Fruit fly (Drosophila melanogaster) whole organism, pupa: ENCODE measurements around the gene CG17931.

ENCODE experiments used
- CG10348 ChIP-seq: fragments of 200-800 bp; sonication (Bioruptor generic); IDR thresholded peaks from 2 replicates; pipeline ENCODE4 v1.3.6; 2022; ENCODE audit warnings: missing biosample characterization, missing genetic modification characterization
- CG12605 ChIP-seq: fragments of 200-800 bp; sonication (Bioruptor generic); IDR thresholded peaks from 2 replicates; pipeline ENCODE4 v1.3.6; 2022; ENCODE audit warnings: missing biosample characterization, missing genetic modification characterization
- CG13204 ChIP-seq: fragments of 200-800 bp; sonication (Bioruptor generic); optimal IDR thresholded peaks from 2 replicates; lab custom pipeline; 2018; ENCODE audit warnings: missing biosample characterization, mild to moderate bottlenecking, missing genetic modification characterization, moderate library complexity
- CG14655 ChIP-seq: fragments of 200-800 bp; sonication (Bioruptor generic); optimal IDR thresholded peaks from 3 replicates; lab custom pipeline; 2017; ENCODE audit warnings: mild to moderate bottlenecking, missing biosample characterization, missing genetic modification reagents, missing genetic modification characterization
- CG15710 ChIP-seq: fragments of 200-800 bp; sonication (Bioruptor generic); optimal IDR thresholded peaks from 2 replicates; lab custom pipeline; 2018; ENCODE audit warnings: missing biosample characterization, mild to moderate bottlenecking, missing genetic modification characterization, moderate library complexity
- CG17806 ChIP-seq: fragments of 200-800 bp; sonication (Bioruptor generic); optimal IDR thresholded peaks from 2 replicates; lab custom pipeline; 2018; ENCODE audit warnings: missing biosample characterization, mild to moderate bottlenecking, missing genetic modification characterization, moderate library complexity
- CG32121 ChIP-seq: fragments of 200-800 bp; sonication (Bioruptor generic); IDR thresholded peaks from 2 replicates; pipeline ENCODE4 v1.3.6; 2022; ENCODE audit warnings: missing biosample characterization, missing genetic modification characterization
- CG34367 ChIP-seq: fragments of 200-800 bp; sonication (Bioruptor generic); optimal IDR thresholded peaks from 2 replicates; lab custom pipeline; 2018; ENCODE audit warnings: missing biosample characterization, mild to moderate bottlenecking, missing genetic modification characterization
- CG4496 ChIP-seq: fragments of 200-800 bp; sonication (Bioruptor generic); IDR thresholded peaks from 3 replicates; pipeline ENCODE4 v1.3.6; 2022; ENCODE audit warnings: missing biosample characterization, missing genetic modification characterization
- CG8159 ChIP-seq: fragments of 200-800 bp; sonication (Bioruptor generic); optimal IDR thresholded peaks from 3 replicates; lab custom pipeline; 2018; ENCODE audit warnings: missing biosample characterization, mild to moderate bottlenecking, missing genetic modification characterization, moderate library complexity
- CG8301 ChIP-seq: fragments of 200-800 bp; sonication (Bioruptor generic); optimal IDR thresholded peaks from 2 replicates; lab custom pipeline; 2018; ENCODE audit warnings: missing biosample characterization, mild to moderate bottlenecking, missing genetic modification characterization
- CG9948 ChIP-seq: fragments of 200-800 bp; sonication (Bioruptor generic); optimal IDR thresholded peaks from 2 replicates; lab custom pipeline; 2018; ENCODE audit warnings: missing biosample characterization, mild to moderate bottlenecking, missing genetic modification characterization, moderate library complexity
- D1 ChIP-seq: fragments of 200-800 bp; sonication (Bioruptor generic); optimal IDR thresholded peaks from 2 replicates; lab custom pipeline; 2018; ENCODE audit warnings: missing biosample characterization, mild to moderate bottlenecking, missing genetic modification characterization, moderate library complexity
- EcR ChIP-seq: fragments of 200-800 bp; sonication (Bioruptor generic); optimal IDR thresholded peaks from 3 replicates; lab custom pipeline; 2019; ENCODE audit warnings: missing biosample characterization, missing genetic modification characterization, mild to moderate bottlenecking, moderate library complexity, missing genetic modification reagents
- Ets98B ChIP-seq: fragments of 200-800 bp; sonication (Bioruptor generic); IDR thresholded peaks from 2 replicates; pipeline ENCODE4 v1.3.6; 2022; ENCODE audit warnings: missing biosample characterization, missing genetic modification characterization
- Pif1A ChIP-seq: fragments of 200-800 bp; sonication (Bioruptor generic); optimal IDR thresholded peaks from 3 replicates; lab custom pipeline; 2016; ENCODE audit warnings: missing biosample characterization, missing genetic modification characterization
- Pif1B ChIP-seq: fragments of 200-800 bp; sonication (Bioruptor generic); optimal IDR thresholded peaks from 3 replicates; lab custom pipeline; 2016; ENCODE audit warnings: missing biosample characterization, missing genetic modification characterization
- Snoo ChIP-seq: fragments of 200-800 bp; sonication (Bioruptor generic); optimal IDR thresholded peaks from 3 replicates; lab custom pipeline; 2017; ENCODE audit warnings: missing biosample characterization, mild to moderate bottlenecking, missing genetic modification characterization, inconsistent platforms
- fd96Ca ChIP-seq: fragments of 200-800 bp; sonication (Bioruptor generic); IDR thresholded peaks from 3 replicates; pipeline ENCODE4 v1.3.6; 2022; ENCODE audit warnings: missing biosample characterization, missing genetic modification characterization
- gl ChIP-seq: fragments of 200-800 bp; sonication (Bioruptor generic); optimal IDR thresholded peaks from 2 replicates; lab custom pipeline; 2018; ENCODE audit warnings: missing biosample characterization, mild to moderate bottlenecking, missing genetic modification characterization
- rn ChIP-seq: fragments of 200-800 bp; sonication (Bioruptor generic); IDR thresholded peaks from 2 replicates; pipeline ENCODE4 v1.3.6; 2022; ENCODE audit warnings: missing biosample characterization, missing genetic modification characterization

The CG17931 gene

DNA sequence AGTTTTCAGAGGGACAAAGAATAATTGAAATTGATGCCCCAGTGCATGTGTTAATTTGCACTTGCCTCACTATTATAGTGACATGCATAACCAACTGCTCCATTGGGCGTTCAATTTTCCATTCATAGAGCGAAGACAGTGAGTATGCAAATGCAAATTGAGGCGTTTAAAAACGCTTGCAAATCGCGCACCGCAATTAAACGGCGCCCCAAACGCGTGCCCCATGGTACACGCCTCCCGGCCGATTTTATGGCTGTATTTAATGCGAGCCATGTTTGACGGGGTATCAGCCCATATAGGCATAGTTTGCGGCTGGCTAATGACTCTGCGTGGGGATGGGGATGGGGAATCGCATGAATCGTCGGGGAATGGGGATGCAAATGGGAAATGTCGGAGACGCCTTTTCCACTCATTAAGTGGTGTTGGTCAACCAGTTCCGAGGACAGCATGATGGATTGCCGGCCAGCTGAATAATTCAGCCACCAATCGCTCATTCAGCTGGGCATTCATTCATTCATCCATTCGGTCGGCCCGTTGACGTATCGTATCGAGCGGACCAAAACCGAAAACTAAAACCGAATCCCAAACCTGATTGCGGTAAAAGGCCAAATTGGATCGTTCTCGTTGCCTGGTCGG lies 23.7 kb downstream of the CG17931 start:
- no peak for TF ChIP-seq CG10348 (GFP tag; lab: Robert Waterston, UW)

DNA sequence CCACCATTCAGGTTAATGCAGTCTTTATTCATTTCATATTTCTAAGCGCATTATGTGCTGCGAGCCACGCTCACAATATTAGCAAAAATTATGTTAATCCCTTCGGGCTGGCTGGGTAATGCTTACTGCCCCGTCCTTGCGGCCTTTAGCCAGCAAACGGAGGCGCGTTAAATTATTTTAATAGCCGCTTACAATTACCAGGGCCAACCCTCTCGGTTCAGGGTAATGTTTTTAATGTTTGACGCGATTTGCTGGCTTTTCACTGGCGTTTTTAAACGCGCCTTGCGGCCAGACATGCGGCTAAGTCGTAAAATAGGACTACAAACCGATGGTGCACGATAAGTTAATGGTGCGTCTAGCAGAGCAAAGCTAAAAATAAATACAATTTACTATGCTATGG lies 24.5 kb downstream of the CG17931 start:
- TF ChIP-seq Ets98B (GFP tag; lab: Robert Waterston, UW) (no peak), Snoo (tag; lab: Kevin White, UChicago) (no peak), CG12605 (no peak), CG34367 (tag; lab: Kevin White, UChicago) (no peak), fd96Ca (no peak), CG17806 (no peak)

DNA sequence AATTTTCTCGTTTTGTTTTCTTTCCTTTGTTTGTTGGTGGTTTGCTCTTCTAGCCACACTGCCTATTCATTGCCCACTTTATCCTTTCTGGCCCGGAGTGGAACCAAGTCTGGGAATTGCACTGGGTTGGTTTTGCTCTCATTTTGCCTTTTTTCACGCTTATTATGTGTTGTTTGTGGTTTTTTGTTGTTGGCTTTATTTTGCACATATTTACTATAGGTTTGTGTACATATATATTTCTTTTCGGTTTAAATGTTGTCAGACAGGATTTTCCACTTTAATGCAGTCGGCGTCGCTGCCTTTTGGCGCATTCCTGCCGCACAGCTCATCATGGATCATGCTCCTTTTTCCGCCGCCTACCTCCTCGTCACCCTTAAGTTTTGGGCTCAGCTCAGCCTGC lies 24.9 kb downstream of the CG17931 start:
- TF ChIP-seq CG14655 (GFP tag; lab: Kevin White, UChicago) (no peak), Pif1B (GFP tag; lab: Kevin White, UChicago) (no peak), CG13204 (GFP tag; lab: Kevin White, UChicago) (peak; percentile 57), CG9948 (tag; lab: Kevin White, UChicago) (peak; percentile 12), CG17806 (peak; percentile 21), CG15710 (tag; lab: Kevin White, UChicago) (peak; percentile 36), Pif1A (no peak), Snoo (tag; lab: Kevin White, UChicago) (no peak), CG8159 (peak; percentile 24), gl (tag; lab: Kevin White, UChicago) (peak; percentile 75), CG34367 (tag; lab: Kevin White, UChicago) (peak; percentile 15), EcR (peak; percentile 63)
- TF ChIP-seq, all 21 proteins: peak for 8

DNA sequence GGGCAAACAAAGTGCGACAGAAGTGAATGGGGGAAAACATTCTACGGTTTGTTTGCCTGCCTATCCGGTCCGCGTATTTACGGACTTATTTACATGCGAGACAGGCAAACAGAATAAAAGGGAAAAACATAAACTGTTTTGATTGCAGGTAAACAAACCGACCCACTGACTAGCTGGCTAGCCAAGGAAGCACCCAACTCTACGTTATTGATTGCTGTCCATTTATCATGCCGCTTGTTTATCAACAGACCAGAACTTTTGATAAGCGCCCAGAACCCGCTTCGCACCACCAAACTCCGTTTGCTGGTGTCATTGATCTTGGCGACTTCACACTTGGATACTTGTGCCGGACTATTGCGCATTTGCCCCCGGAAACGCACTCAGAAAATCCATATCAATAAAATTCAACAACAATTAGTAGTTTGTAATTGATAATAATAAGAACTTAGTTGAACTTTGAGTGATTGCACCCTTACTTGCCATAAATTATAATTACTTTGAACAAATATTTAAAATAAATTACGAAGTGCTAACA lies 27.4 kb downstream of the CG17931 start:
- TF ChIP-seq fd96Ca = no peak
- TF ChIP-seq CG4496 (GFP tag; lab: Robert Waterston, UW) = peak; percentile 23; the same call in 1 of the 3 replicates
- no peak for TF ChIP-seq CG8301 (tag; lab: Kevin White, UChicago)
- no peak for TF ChIP-seq CG12605
- TF ChIP-seq CG8159 = no peak
- peak; percentile 38 for TF ChIP-seq Pif1A
- TF ChIP-seq CG13204 (GFP tag; lab: Kevin White, UChicago) = peak; percentile 48
- TF ChIP-seq CG9948 (tag; lab: Kevin White, UChicago) = no peak
- TF ChIP-seq D1 (tag; lab: Kevin White, UChicago) = no peak
- TF ChIP-seq Ets98B (GFP tag; lab: Robert Waterston, UW) = peak; percentile 47
- no peak for TF ChIP-seq rn (GFP tag; lab: Robert Waterston, UW)
- peak; percentile 26 for TF ChIP-seq CG14655 (GFP tag; lab: Kevin White, UChicago)
- TF ChIP-seq EcR = peak; percentile 76
- TF ChIP-seq gl (tag; lab: Kevin White, UChicago) = peak; percentile 63
- TF ChIP-seq CG17806 = no peak
- TF ChIP-seq Pif1B (GFP tag; lab: Kevin White, UChicago) = no peak
- no peak for TF ChIP-seq Snoo (tag; lab: Kevin White, UChicago)
- peak; percentile 9 for TF ChIP-seq CG15710 (tag; lab: Kevin White, UChicago)
- no peak; the same call in 1 of the 2 replicates for TF ChIP-seq CG32121
- peak; percentile 43 for TF ChIP-seq CG34367 (tag; lab: Kevin White, UChicago)
- TF ChIP-seq CG10348 (GFP tag; lab: Robert Waterston, UW) = no peak

DNA sequence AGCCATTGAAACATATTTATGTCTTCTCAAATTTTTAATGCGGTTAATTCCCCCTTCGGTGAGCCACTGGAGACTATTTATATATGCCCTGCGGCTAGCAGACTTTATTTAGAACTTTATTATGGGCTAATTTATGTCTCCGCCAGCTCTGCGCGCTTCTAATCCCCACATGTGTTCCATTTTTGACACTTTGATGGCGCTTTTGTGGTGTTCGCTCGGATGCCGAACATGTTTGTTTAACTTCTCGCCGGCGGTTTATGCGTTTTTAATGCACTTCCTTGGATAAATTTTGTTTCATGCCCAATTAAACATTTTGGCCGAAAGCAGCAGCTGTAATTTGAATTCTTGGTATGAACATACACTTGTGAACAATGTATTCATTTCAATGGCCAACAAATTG lies 29.5 kb downstream of the CG17931 start:
- no peak for TF ChIP-seq gl (tag; lab: Kevin White, UChicago)
- TF ChIP-seq rn (GFP tag; lab: Robert Waterston, UW) = no peak
- no peak for TF ChIP-seq CG32121
- no peak for TF ChIP-seq CG12605
- no peak for TF ChIP-seq fd96Ca
- TF ChIP-seq CG15710 (tag; lab: Kevin White, UChicago) = no peak
- TF ChIP-seq CG8159 = no peak
- TF ChIP-seq CG13204 (GFP tag; lab: Kevin White, UChicago) = no peak
- TF ChIP-seq Ets98B (GFP tag; lab: Robert Waterston, UW) = no peak
- no peak for TF ChIP-seq CG17806
- TF ChIP-seq EcR = no peak
- no peak for TF ChIP-seq CG10348 (GFP tag; lab: Robert Waterston, UW)
- TF ChIP-seq CG9948 (tag; lab: Kevin White, UChicago) = no peak
- no peak for TF ChIP-seq CG8301 (tag; lab: Kevin White, UChicago)
- no peak for TF ChIP-seq CG4496 (GFP tag; lab: Robert Waterston, UW)

DNA sequence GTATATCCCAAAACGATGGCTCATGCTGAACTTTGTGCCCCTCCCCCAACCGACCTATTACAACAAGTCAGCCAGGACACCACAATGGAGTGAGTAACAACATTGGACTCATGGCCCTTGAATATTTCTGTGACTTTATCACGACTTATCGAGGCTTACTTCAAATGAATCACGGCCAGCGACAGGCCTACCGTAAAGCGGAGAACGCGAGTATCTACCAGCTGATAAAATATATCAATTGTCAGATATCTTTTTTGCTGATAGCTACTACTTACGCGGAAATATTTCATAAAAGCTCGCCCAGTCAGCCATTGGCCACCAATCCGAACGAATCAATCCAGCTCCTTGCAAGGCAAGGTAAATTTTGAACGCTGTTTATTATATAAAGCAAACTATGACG lies 31.7 kb downstream of the CG17931 start, which contains the start of gene CG17930:
Gene CG17930 (plus strand): TSS at position 301 of the 400 bp plus-strand sequence.
- no peak for TF ChIP-seq CG8159
- TF ChIP-seq CG17806 = no peak
- TF ChIP-seq Pif1A = no peak
- TF ChIP-seq CG34367 (tag; lab: Kevin White, UChicago) = no peak
- TF ChIP-seq CG8301 (tag; lab: Kevin White, UChicago) = no peak
- TF ChIP-seq CG4496 (GFP tag; lab: Robert Waterston, UW) = no peak
- TF ChIP-seq CG10348 (GFP tag; lab: Robert Waterston, UW) = no peak
- TF ChIP-seq CG13204 (GFP tag; lab: Kevin White, UChicago) = no peak
- TF ChIP-seq fd96Ca = no peak
- TF ChIP-seq Ets98B (GFP tag; lab: Robert Waterston, UW) = no peak
- TF ChIP-seq EcR = no peak
- no peak for TF ChIP-seq Snoo (tag; lab: Kevin White, UChicago)
- TF ChIP-seq D1 (tag; lab: Kevin White, UChicago) = no peak
- TF ChIP-seq rn (GFP tag; lab: Robert Waterston, UW) = no peak
- no peak for TF ChIP-seq CG9948 (tag; lab: Kevin White, UChicago)
- TF ChIP-seq CG12605 = no peak
- TF ChIP-seq CG32121 = no peak
- TF ChIP-seq CG15710 (tag; lab: Kevin White, UChicago) = no peak
